Fruit fly (Drosophila melanogaster): Measurements from ENCODE around the gene CG3842.

The CG3842 gene

dm6 chrX:6339970-6340548 lies 2.5 kb downstream of the CG3842 start (continued):
- peak; percentile 81 for TF ChIP-seq dsx (GFP tag; optimal IDR thresholded peaks at IDR 0.05; ENCODE audit: poor library complexity, severe bottlenecking)
- TF ChIP-seq Hr38 (GFP tag; optimal IDR thresholded peaks at IDR 0.05) = no peak
- peak; percentile 73 for TF ChIP-seq Gug (GFP tag; IDR thresholded peaks at IDR 0.05)
- peak; percentile 14 for TF ChIP-seq CG8632 (GFP tag; optimal IDR thresholded peaks at IDR 0.05)
- peak; percentile 82 for TF ChIP-seq svp (GFP tag)
- peak; percentile 31 for TF ChIP-seq CG6808 (GFP tag; optimal IDR thresholded peaks at IDR 0.05)
- TF ChIP-seq fd59A (GFP tag; optimal IDR thresholded peaks at IDR 0.05) = peak; percentile 75
- peak; percentile 66 for TF ChIP-seq Hr4 (GFP tag; optimal IDR thresholded peaks at IDR 0.05)
- TF ChIP-seq Sox15 (GFP tag; optimal IDR thresholded peaks at IDR 0.05) = no peak
- TF ChIP-seq CG16779 (tag; optimal IDR thresholded peaks at IDR 0.05) = no peak
- peak; percentile 85 for TF ChIP-seq CG3032 (tag; optimal IDR thresholded peaks at IDR 0.05)
- peak; percentile 86 for TF ChIP-seq CG6163 (GFP tag; IDR thresholded peaks at IDR 0.05)
- no peak for TF ChIP-seq cyc (GFP tag; optimal IDR thresholded peaks at IDR 0.05)
- no peak for TF ChIP-seq CG8319 (GFP tag; optimal IDR thresholded peaks at IDR 0.05)
- TF ChIP-seq Lpt (GFP tag; optimal IDR thresholded peaks at IDR 0.05) = peak; percentile 63
- peak; percentile 69 for TF ChIP-seq CG32006 (GFP tag; optimal IDR thresholded peaks at IDR 0.05)
- TF ChIP-seq CG31627 (GFP tag; optimal IDR thresholded peaks at IDR 0.05) = no peak
- TF ChIP-seq CG10631 (GFP tag; optimal IDR thresholded peaks at IDR 0.05) = peak; percentile 50
- TF ChIP-seq esn (GFP tag; optimal IDR thresholded peaks at IDR 0.05) = no peak
- TF ChIP-seq Eip93F (GFP tag; optimal IDR thresholded peaks at IDR 0.05) = no peak
- TF ChIP-seq CG15336 (GFP tag; IDR thresholded peaks at IDR 0.05) = peak; percentile 80
- no peak for TF ChIP-seq lz (GFP tag; optimal IDR thresholded peaks at IDR 0.05)
- TF ChIP-seq Met (GFP tag; optimal IDR thresholded peaks at IDR 0.05) = no peak
- peak; percentile 49 for TF ChIP-seq CG7368 (GFP tag; optimal IDR thresholded peaks at IDR 0.05)
- TF ChIP-seq salr (GFP tag; optimal IDR thresholded peaks at IDR 0.05) = peak in 1 of 2 experiments; percentile 76
- TF ChIP-seq CG4318 (GFP tag; optimal IDR thresholded peaks at IDR 0.05) = peak; percentile 42
- TF ChIP-seq achi (GFP tag; optimal IDR thresholded peaks at IDR 0.05) = peak; percentile 39
- peak; percentile 83 for TF ChIP-seq eg (GFP tag; IDR thresholded peaks at IDR 0.05)

- TF ChIP-seq CG8632 (GFP tag; optimal IDR thresholded peaks at IDR 0.05) (peak; percentile 87), CG9139 (GFP tag; optimal IDR thresholded peaks at IDR 0.05) (peak; percentile 66), pdm3 (GFP tag; optimal IDR thresholded peaks at IDR 0.05) (peak; percentile 88), CG3919 (GFP tag; optimal IDR thresholded peaks at IDR 0.05) (peak; percentile 85), lz (GFP tag; optimal IDR thresholded peaks at IDR 0.05) (peak; percentile 88), CG15336 (GFP tag; IDR thresholded peaks at IDR 0.05) (peak; percentile 86), Sox102F (GFP tag; optimal IDR thresholded peaks at IDR 0.05) (peak; percentile 85), CG8119 (GFP tag; IDR thresholded peaks at IDR 0.05) (peak; percentile 87), Eip93F (GFP tag; optimal IDR thresholded peaks at IDR 0.05) (peak; percentile 61), CG11902 (GFP tag; optimal IDR thresholded peaks at IDR 0.05) (peak; percentile 66), OdsH (GFP tag; optimal IDR thresholded peaks at IDR 0.05) (peak; percentile 87), dsx (GFP tag; optimal IDR thresholded peaks at IDR 0.05; ENCODE audit: poor library complexity, severe bottlenecking) (peak; percentile 79), Ets21C (GFP tag; optimal IDR thresholded peaks at IDR 0.05) (peak; percentile 64), CG10669 (GFP tag; optimal IDR thresholded peaks at IDR 0.05) (peak; percentile 84), CG6276 (GFP tag; optimal IDR thresholded peaks at IDR 0.05) (peak; percentile 93), Hr38 (GFP tag; optimal IDR thresholded peaks at IDR 0.05) (no peak), dac (GFP tag; optimal IDR thresholded peaks at IDR 0.05) (peak; percentile 89), salr (GFP tag; optimal IDR thresholded peaks at IDR 0.05) (peak; percentile 66 to 86), CG6163 (GFP tag; IDR thresholded peaks at IDR 0.05) (peak; percentile 59), CG11762 (GFP tag; optimal IDR thresholded peaks at IDR 0.05; ENCODE audit: insufficient read depth) (peak; percentile 74), Hr39 (GFP tag; optimal IDR thresholded peaks at IDR 0.05) (peak; percentile 73), Smox (GFP tag; optimal IDR thresholded peaks at IDR 0.05) (peak; percentile 84), Sox15 (GFP tag; optimal IDR thresholded peaks at IDR 0.05) (peak; percentile 75), CG32006 (GFP tag; optimal IDR thresholded peaks at IDR 0.05) (peak; percentile 95), achi (GFP tag; optimal IDR thresholded peaks at IDR 0.05) (peak; percentile 89), CG1621 (tag; optimal IDR thresholded peaks at IDR 0.05) (peak; percentile 69), topi (GFP tag; optimal IDR thresholded peaks at IDR 0.05) (peak; percentile 86), CG16779 (tag; optimal IDR thresholded peaks at IDR 0.05) (peak; percentile 87), Hr4 (GFP tag; optimal IDR thresholded peaks at IDR 0.05) (peak; percentile 73), Gug (GFP tag; IDR thresholded peaks at IDR 0.05) (peak; percentile 62), Met (GFP tag; optimal IDR thresholded peaks at IDR 0.05) (peak; percentile 89), fd85E (GFP tag; optimal IDR thresholded peaks at IDR 0.05) (peak; percentile 53), esn (GFP tag; optimal IDR thresholded peaks at IDR 0.05) (peak; percentile 91), Blimp-1 (GFP tag; optimal IDR thresholded peaks at IDR 0.05) (peak; percentile 56), CG10631 (GFP tag; optimal IDR thresholded peaks at IDR 0.05) (peak; percentile 83), vri (GFP tag; optimal IDR thresholded peaks at IDR 0.05) (peak; percentile 51)
Measured at dm6 chrX:6340593-6341068, 3.1 kb downstream of the CG3842 start.

Data from whole organism, prepupa.